Worm (Caenorhabditis elegans) whole organism, L2 larva: ENCODE results near the gene cln-3.1.

ENCODE experiments used
- C34F6.9 ChIP-seq: fragments of 150-350 bp; optimal IDR thresholded peaks from 2 replicates; lab custom pipeline; 2014; ENCODE audit warnings: missing biosample characterization, missing genetic modification characterization
- F13H6.1 ChIP-seq: sonication (generic microtip); optimal IDR thresholded peaks from 2 replicates; lab custom pipeline; 2016; ENCODE audit warnings: missing genetic modification characterization, missing compliant biosample characterization
- R02D3.7 ChIP-seq: fragments of 150-350 bp; optimal IDR thresholded peaks from 2 replicates; lab custom pipeline; 2014; ENCODE audit warnings: missing biosample characterization, missing genetic modification characterization
- Y55F3AM.14 ChIP-seq: fragments of 200-800 bp; sonication (Bioruptor generic); optimal IDR thresholded peaks from 2 replicates; lab custom pipeline; 2018; ENCODE audit warnings: mild to moderate bottlenecking, missing genetic modification characterization, missing compliant biosample characterization
- aly-2 ChIP-seq: fragments of 150-350 bp; optimal IDR thresholded peaks from 2 replicates; lab custom pipeline; 2014; ENCODE audit warnings: missing biosample characterization, missing genetic modification characterization
- ama-1 ChIP-seq: fragments of 150-350 bp; optimal IDR thresholded peaks from 2 replicates; lab custom pipeline; 2018; ENCODE audit warnings: inconsistent platforms
- blmp-1 ChIP-seq: sonication (generic microtip); optimal IDR thresholded peaks from 2 replicates; lab custom pipeline; 2017; ENCODE audit warnings: missing genetic modification characterization, mild to moderate bottlenecking, missing compliant biosample characterization, antibody characterized with exemption, moderate library complexity; ENCODE audit not compliant: insufficient read depth
- ceh-16 ChIP-seq: fragments of 150-350 bp; optimal IDR thresholded peaks from 2 replicates; lab custom pipeline; 2014; ENCODE audit warnings: missing biosample characterization, missing genetic modification characterization
- crh-2 ChIP-seq: sonication (generic microtip); optimal IDR thresholded peaks from 2 replicates; lab custom pipeline; 2017; ENCODE audit warnings: missing biosample characterization, missing genetic modification characterization
- dmd-4 ChIP-seq: sonication (generic microtip); optimal IDR thresholded peaks from 2 replicates; lab custom pipeline; 2017; ENCODE audit warnings: missing biosample characterization, missing genetic modification characterization
- egl-27 ChIP-seq: sonication (generic microtip); optimal IDR thresholded peaks from 3 replicates; lab custom pipeline; 2017; ENCODE audit warnings: missing biosample characterization, missing genetic modification reagents, missing genetic modification characterization
- elt-1 ChIP-seq: fragments of 150-350 bp; optimal IDR thresholded peaks from 2 replicates; lab custom pipeline; 2014; ENCODE audit warnings: missing biosample characterization, missing genetic modification characterization
- fos-1 ChIP-seq: fragments of 150-350 bp; optimal IDR thresholded peaks from 2 replicates; lab custom pipeline; 2014; ENCODE audit warnings: missing biosample characterization, missing genetic modification characterization
- gmeb-1 ChIP-seq: fragments of 150-350 bp; optimal IDR thresholded peaks from 2 replicates; lab custom pipeline; 2014; ENCODE audit warnings: missing biosample characterization, missing genetic modification characterization
- lin-13 ChIP-seq: fragments of 150-350 bp; optimal IDR thresholded peaks from 2 replicates; lab custom pipeline; 2014; ENCODE audit warnings: missing biosample characterization, missing genetic modification reagents, missing genetic modification characterization
- lsy-2 ChIP-seq, 2 experiments: fragments of 150-350 bp in 1 of 2; sonication (generic microtip) in 1 of 2; optimal IDR thresholded peaks; 2 replicates each; lab custom pipeline; 2014 to 2017; ENCODE audit warnings: missing biosample characterization in 2 of 2, missing genetic modification characterization in 2 of 2
- mab-5 ChIP-seq: fragments of 150-350 bp; optimal IDR thresholded peaks from 2 replicates; lab custom pipeline; 2014; ENCODE audit warnings: missing biosample characterization, missing genetic modification characterization
- mdl-1 ChIP-seq, 2 experiments: fragments of 150-350 bp in 1 of 2; sonication (generic microtip) in 1 of 2; optimal IDR thresholded peaks; 2 replicates each; lab custom pipeline; 2017; ENCODE audit warnings: missing biosample characterization in 2 of 2, missing genetic modification characterization in 2 of 2
- nhr-10 ChIP-seq: sonication (generic microtip); optimal IDR thresholded peaks from 2 replicates; lab custom pipeline; 2017; ENCODE audit warnings: missing biosample characterization, missing genetic modification characterization
- nhr-11 ChIP-seq: fragments of 150-350 bp; optimal IDR thresholded peaks from 2 replicates; lab custom pipeline; 2014; ENCODE audit warnings: missing biosample characterization, missing genetic modification characterization
- nhr-12 ChIP-seq: fragments of 150-350 bp; optimal IDR thresholded peaks from 2 replicates; lab custom pipeline; 2014; ENCODE audit warnings: missing biosample characterization, missing genetic modification characterization
- nhr-129 ChIP-seq: fragments of 150-350 bp; optimal IDR thresholded peaks from 2 replicates; lab custom pipeline; 2014; ENCODE audit warnings: missing biosample characterization, missing genetic modification characterization
- nhr-25 ChIP-seq: fragments of 150-350 bp; sonication (generic microtip); optimal IDR thresholded peaks from 3 replicates; lab custom pipeline; 2014; ENCODE audit warnings: missing biosample characterization, missing genetic modification characterization
- nhr-6 ChIP-seq: fragments of 150-350 bp; optimal IDR thresholded peaks from 2 replicates; lab custom pipeline; 2014; ENCODE audit warnings: missing biosample characterization, missing genetic modification characterization
- peb-1 ChIP-seq: fragments of 150-350 bp; optimal IDR thresholded peaks from 2 replicates; lab custom pipeline; 2014; ENCODE audit warnings: missing biosample characterization, missing genetic modification characterization
- sem-4 ChIP-seq: fragments of 150-350 bp; optimal IDR thresholded peaks from 2 replicates; lab custom pipeline; 2014; ENCODE audit warnings: missing biosample characterization, missing genetic modification reagents, missing genetic modification characterization
- sma-3 ChIP-seq: sonication (generic microtip); optimal IDR thresholded peaks from 2 replicates; lab custom pipeline; 2016; ENCODE audit warnings: missing genetic modification reagents, missing genetic modification characterization, missing compliant biosample characterization
- sma-9 ChIP-seq, 2 experiments: fragments of 150-350 bp in 1 of 2; sonication (generic microtip) in 1 of 2; optimal IDR thresholded peaks; 2 replicates each; lab custom pipeline; 2014 to 2016; ENCODE audit warnings: missing genetic modification characterization in 2 of 2, mild to moderate bottlenecking in 1 of 2, missing biosample characterization in 1 of 2, missing compliant biosample characterization in 1 of 2, missing genetic modification reagents in 1 of 2, moderate library complexity in 1 of 2
- snpc-4 ChIP-seq: fragments of 150-350 bp; optimal IDR thresholded peaks from 2 replicates; lab custom pipeline; 2014; ENCODE audit warnings: missing biosample characterization, missing genetic modification characterization
- unc-39 ChIP-seq: fragments of 150-350 bp; optimal IDR thresholded peaks from 2 replicates; lab custom pipeline; 2014; ENCODE audit warnings: missing biosample characterization, missing genetic modification characterization
- unc-55 ChIP-seq: fragments of 150-350 bp; sonication (generic microtip); optimal IDR thresholded peaks from 3 replicates; lab custom pipeline; 2014; ENCODE audit warnings: missing biosample characterization, missing genetic modification reagents, missing genetic modification characterization
- unc-62 ChIP-seq: fragments of 150-350 bp; optimal IDR thresholded peaks from 2 replicates; lab custom pipeline; 2014; ENCODE audit warnings: missing biosample characterization, missing genetic modification reagents, missing genetic modification characterization
- zag-1 ChIP-seq: fragments of 150-350 bp; optimal IDR thresholded peaks from 2 replicates; lab custom pipeline; 2014; ENCODE audit warnings: missing biosample characterization, missing genetic modification characterization
- ztf-1 ChIP-seq: fragments of 200-800 bp; sonication (Bioruptor generic); conservative IDR thresholded peaks from 2 replicates; pipeline ENCODE4 v1.3.6; 2022; ENCODE audit warnings: missing genetic modification characterization, missing compliant biosample characterization
- ztf-11 ChIP-seq: sonication (generic microtip); optimal IDR thresholded peaks from 2 replicates; lab custom pipeline; 2017; ENCODE audit warnings: missing biosample characterization, missing genetic modification characterization
- ztf-4 ChIP-seq: fragments of 150-350 bp; optimal IDR thresholded peaks from 2 replicates; lab custom pipeline; 2014; ENCODE audit warnings: missing biosample characterization, missing genetic modification characterization

Gene cln-3.1

ce11 chrV:11312904-11313303 is 47.5 kb upstream of the cln-3.1 start:
- no peak for TF ChIP-seq egl-27 (tag; lab: Kevin White, UChicago)
- peak; percentile 9 for TF ChIP-seq nhr-25 (tag; lab: Kevin White, UChicago)

DNA sequence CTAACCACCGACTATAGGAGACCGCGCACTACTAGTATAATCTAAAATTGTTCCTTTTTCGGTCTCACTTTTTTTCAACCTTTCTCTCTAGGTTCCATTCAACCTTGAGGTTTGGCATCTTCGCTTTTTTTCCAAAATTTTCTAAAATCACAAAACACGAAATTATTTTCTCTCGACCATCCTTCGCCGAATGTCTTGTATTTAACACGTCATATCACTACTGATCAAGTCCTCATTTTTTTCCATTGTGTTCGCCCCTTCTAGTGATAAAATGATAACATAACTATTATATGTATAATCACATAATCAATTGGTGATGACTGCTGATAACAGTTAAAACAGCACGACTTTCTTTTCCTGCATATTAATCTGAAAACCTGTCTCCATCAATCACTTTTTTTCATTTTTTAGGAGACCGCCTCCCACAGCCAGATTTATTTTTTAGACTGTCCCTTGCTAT is 45.6 kb upstream of the cln-3.1 start, which contains the start of gene T03F7.7:
TSS of gene T03F7.7 (plus strand) at position 410 of the 460 bp plus-strand sequence.
- peak; percentile 36 for TF ChIP-seq crh-2 (tag; lab: Kevin White, UChicago)
- peak; percentile 55 for TF ChIP-seq blmp-1 (tag; lab: Kevin White, UChicago)
- TF ChIP-seq nhr-25 (tag; lab: Kevin White, UChicago), result peak; percentile 55
- TF ChIP-seq ama-1 (lab: Kevin White, UChicago), result no peak
- peak; percentile 32 for TF ChIP-seq sma-9 (GFP tag; optimal IDR thresholded peaks at IDR 0.05; lab: Kevin White, UChicago)
- no peak for TF ChIP-seq sma-9 (tag; optimal IDR thresholded peaks at IDR 0.05; lab: Kevin White, UChicago)
- TF ChIP-seq sma-3 (GFP tag; lab: Kevin White, UChicago), result peak; percentile 61
- no peak for TF ChIP-seq ceh-16 (tag; lab: Kevin White, UChicago)
- TF ChIP-seq fos-1 (tag; lab: Kevin White, UChicago), result peak; percentile 97
- TF ChIP-seq, all 48 proteins: peak for 6

DNA sequence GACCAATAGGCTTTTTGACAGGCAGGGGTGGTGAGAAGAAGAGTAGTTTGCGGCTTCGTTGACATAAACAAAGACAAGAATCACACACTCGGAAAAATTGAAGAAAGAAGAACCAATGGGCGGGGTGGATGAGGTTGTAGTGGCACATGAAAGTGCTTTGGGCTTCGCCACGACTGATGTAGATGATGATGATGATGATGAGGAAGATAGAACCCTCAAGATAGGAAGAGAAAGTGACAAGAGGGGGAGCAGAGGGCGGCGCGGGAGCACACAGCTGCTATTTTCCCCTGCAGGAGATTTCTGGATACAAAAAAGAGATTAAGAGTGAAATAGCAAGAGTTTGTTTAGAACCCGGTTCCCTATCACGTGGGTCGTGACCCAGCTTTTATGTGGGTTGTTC is 43.5 kb upstream of the cln-3.1 start:
- peak; percentile 56 for TF ChIP-seq nhr-129 (tag; lab: Kevin White, UChicago)
- TF ChIP-seq gmeb-1, result no peak
- peak; percentile 76 for TF ChIP-seq sma-9 (GFP tag; optimal IDR thresholded peaks at IDR 0.05; lab: Kevin White, UChicago)
- no peak for TF ChIP-seq sma-9 (tag; optimal IDR thresholded peaks at IDR 0.05; lab: Kevin White, UChicago)
- peak; percentile 12 for TF ChIP-seq zag-1 (tag; lab: Kevin White, UChicago)
- peak in 1 of 2 experiments; percentile 22 for TF ChIP-seq lsy-2 (tag; optimal IDR thresholded peaks at IDR 0.05; lab: Kevin White, UChicago)
- no peak for TF ChIP-seq aly-2 (tag; lab: Kevin White, UChicago)
- TF ChIP-seq F13H6.1 (tag; lab: Kevin White, UChicago), result peak; percentile 80
- peak; percentile 18 for TF ChIP-seq C34F6.9
- TF ChIP-seq, all 48 proteins: peak for 6

ce11 chrV:11308346-11308745 is 42.9 kb upstream of the cln-3.1 start, which contains the start of gene snf-11:
Gene snf-11 (minus strand): TSS chrV:11308446.
- TF ChIP-seq nhr-12 (tag; lab: Kevin White, UChicago) (no peak), fos-1 (tag; lab: Kevin White, UChicago) (no peak), unc-55 (no peak), sma-9 (GFP tag; optimal IDR thresholded peaks at IDR 0.05; lab: Kevin White, UChicago) (no peak), sma-9 (tag; optimal IDR thresholded peaks at IDR 0.05; lab: Kevin White, UChicago) (no peak), nhr-6 (tag; lab: Kevin White, UChicago) (no peak), nhr-25 (tag; lab: Kevin White, UChicago) (no peak), unc-39 (tag; lab: Kevin White, UChicago) (no peak), sma-3 (GFP tag; lab: Kevin White, UChicago) (no peak), peb-1 (tag; lab: Kevin White, UChicago) (no peak), lsy-2 (tag; optimal IDR thresholded peaks at IDR 0.05; lab: Kevin White, UChicago) (no peak), aly-2 (tag; lab: Kevin White, UChicago) (no peak), nhr-10 (tag; lab: Kevin White, UChicago) (no peak), ztf-1 (no peak), mab-5 (tag; lab: Kevin White, UChicago) (no peak), gmeb-1 (no peak)

DNA sequence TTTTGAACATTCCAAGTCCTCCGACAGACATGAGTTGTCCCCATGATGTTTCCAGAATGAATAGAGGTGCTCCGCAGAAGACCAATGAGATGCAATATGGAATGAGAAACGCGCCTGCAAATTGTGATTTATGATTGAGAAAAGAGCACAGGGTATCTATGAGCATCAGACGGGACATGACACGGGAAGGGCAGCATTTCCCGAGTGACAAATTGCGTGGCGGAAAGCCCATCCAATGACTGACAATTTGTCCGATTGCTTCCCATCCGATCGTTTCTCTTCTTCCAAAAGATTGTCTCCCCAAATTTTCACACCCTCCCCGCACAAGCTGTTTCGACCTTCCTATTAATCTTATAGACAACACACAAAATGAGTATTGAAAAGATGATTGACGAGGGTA is 42.3 kb upstream of the cln-3.1 start:
- peak; percentile 55 for TF ChIP-seq F13H6.1 (tag; lab: Kevin White, UChicago)
- TF ChIP-seq unc-62 (GFP tag; lab: Kevin White, UChicago), result no peak
- TF ChIP-seq elt-1 (tag; lab: Kevin White, UChicago), result no peak
- no peak for TF ChIP-seq dmd-4 (tag; lab: Kevin White, UChicago)
- TF ChIP-seq snpc-4, result no peak
- no peak for TF ChIP-seq mdl-1 (tag; optimal IDR thresholded peaks at IDR 0.05; lab: Kevin White, UChicago)
- no peak for TF ChIP-seq nhr-129 (tag; lab: Kevin White, UChicago)
- TF ChIP-seq lin-13 (GFP tag; lab: Kevin White, UChicago), result no peak
- no peak for TF ChIP-seq nhr-11 (tag; lab: Kevin White, UChicago)
- no peak for TF ChIP-seq egl-27 (tag; lab: Kevin White, UChicago)
- TF ChIP-seq sem-4 (tag; lab: Kevin White, UChicago), result no peak
- TF ChIP-seq C34F6.9, result peak; percentile 1
- TF ChIP-seq zag-1 (tag; lab: Kevin White, UChicago), result no peak
- no peak for TF ChIP-seq crh-2 (tag; lab: Kevin White, UChicago)
- no peak for TF ChIP-seq Y55F3AM.14
- TF ChIP-seq R02D3.7 (tag; lab: Kevin White, UChicago), result no peak
- TF ChIP-seq ama-1 (lab: Kevin White, UChicago), result no peak
- TF ChIP-seq peb-1 (tag; lab: Kevin White, UChicago), result no peak
- peak; percentile 48 for TF ChIP-seq sma-9 (GFP tag; optimal IDR thresholded peaks at IDR 0.05; lab: Kevin White, UChicago)
- TF ChIP-seq sma-9 (tag; optimal IDR thresholded peaks at IDR 0.05; lab: Kevin White, UChicago), result no peak
- TF ChIP-seq lsy-2 (tag; optimal IDR thresholded peaks at IDR 0.05; lab: Kevin White, UChicago), result no peak
- no peak for TF ChIP-seq ztf-11 (tag; lab: Kevin White, UChicago)
- no peak for TF ChIP-seq unc-55
- TF ChIP-seq ztf-4 (tag; lab: Kevin White, UChicago), result no peak
- no peak for TF ChIP-seq nhr-10 (tag; lab: Kevin White, UChicago)
- TF ChIP-seq ceh-16 (tag; lab: Kevin White, UChicago), result no peak
- TF ChIP-seq mab-5 (tag; lab: Kevin White, UChicago), result peak; percentile 65
